Fruit fly (Drosophila melanogaster) S2 (cell line): ENCODE data around the gene Cht7.

Source experiments
- CG8478 ChIP-seq: fragments of >200 bp; optimal IDR thresholded peaks from 2 replicates; lab custom pipeline; 2018
- CTCF ChIP-seq, 2 experiments: fragments of >200 bp; optimal IDR thresholded peaks; 2 replicates each; lab custom pipeline; 2018

Cht7 gene

DNA sequence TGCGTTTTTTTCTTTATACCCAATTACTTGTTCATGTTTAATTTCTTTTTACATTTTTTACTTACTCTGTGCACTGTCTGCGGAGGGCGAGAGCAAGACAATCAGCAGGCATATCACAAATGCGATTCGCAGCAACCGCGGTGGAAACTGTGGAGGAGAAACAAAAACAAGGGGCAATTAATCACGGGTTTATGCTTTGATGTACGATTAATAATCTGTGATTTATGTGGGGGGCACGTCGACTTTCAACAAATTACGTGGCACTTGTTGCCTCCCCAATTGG, 9.2 kb downstream of the Cht7 start:
- TF ChIP-seq CG8478 (lab: Kevin White, UChicago) (no peak), CTCF (optimal IDR thresholded peaks at IDR 0.05; lab: Kevin White, UChicago) (no peak)

DNA sequence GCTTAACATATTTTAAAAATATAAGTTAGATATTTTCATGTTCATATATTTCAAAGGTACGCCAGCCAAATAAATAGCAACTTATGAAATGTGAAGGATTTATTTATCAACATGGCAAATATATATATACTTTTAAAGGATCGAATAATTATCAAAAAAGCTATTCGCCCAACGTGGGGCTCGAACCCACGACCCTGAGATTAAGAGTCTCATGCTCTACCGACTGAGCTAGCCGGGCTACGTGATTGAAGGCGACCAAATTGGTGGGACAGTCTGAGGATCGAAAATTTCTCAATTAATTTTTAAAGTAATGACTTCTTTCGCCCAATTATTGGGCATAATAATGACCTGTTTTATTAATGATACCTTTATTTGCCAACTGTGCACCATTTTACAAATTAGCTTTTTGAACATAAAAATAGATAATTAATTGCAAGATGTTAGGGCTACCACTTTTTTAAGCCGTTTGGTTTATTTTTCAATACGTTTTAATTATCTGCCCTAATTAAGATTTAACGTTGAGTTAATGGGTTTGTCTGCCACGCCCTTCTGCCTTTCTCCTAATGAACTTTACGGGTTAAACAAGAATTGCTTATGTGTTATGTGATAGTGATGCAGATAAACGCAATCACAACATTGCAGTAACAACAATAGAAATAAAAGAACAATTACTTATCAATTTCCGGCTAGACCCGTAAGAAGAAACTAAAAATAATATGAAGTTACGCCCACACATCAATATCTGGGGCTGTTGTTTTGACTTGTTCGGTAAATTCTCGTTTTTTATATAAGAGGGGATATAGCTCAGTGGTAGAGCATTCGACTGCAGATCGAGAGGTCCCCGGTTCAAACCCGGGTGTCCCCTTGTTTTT, 9.8 kb downstream of the Cht7 start:
- TF ChIP-seq CG8478 (lab: Kevin White, UChicago), result no peak
- TF ChIP-seq CTCF (optimal IDR thresholded peaks at IDR 0.05; lab: Kevin White, UChicago), result no peak

DNA sequence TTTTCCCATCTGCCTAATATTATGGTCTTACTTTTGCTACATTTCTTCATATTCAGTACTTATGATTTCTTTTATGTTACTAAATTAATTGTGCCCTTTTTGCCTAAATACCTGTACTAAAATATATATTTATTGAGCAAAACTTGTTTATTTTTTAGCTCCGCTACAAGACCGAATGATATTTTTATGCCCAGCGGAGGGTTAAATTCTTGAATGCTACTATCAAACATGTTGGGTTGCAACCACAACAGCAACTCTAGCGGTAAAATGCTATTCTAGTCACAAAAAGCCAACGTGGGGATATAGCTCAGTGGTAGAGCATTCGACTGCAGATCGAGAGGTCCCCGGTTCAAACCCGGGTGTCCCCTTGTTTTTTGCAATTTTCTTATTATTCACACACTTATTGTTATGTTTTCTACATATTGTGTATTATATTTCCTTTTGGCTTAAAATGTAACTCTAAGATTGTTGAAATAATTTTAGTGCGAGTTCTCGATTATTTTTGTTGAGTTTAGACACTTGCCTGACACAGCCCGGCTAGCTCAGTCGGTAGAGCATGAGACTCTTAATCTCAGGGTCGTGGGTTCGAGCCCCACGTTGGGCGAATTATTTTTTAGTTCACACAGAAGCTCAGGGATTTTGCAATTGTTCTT, 10.6 kb downstream of the Cht7 start:
- TF ChIP-seq CG8478 (lab: Kevin White, UChicago) (no peak), CTCF (optimal IDR thresholded peaks at IDR 0.05; lab: Kevin White, UChicago) (no peak)

DNA sequence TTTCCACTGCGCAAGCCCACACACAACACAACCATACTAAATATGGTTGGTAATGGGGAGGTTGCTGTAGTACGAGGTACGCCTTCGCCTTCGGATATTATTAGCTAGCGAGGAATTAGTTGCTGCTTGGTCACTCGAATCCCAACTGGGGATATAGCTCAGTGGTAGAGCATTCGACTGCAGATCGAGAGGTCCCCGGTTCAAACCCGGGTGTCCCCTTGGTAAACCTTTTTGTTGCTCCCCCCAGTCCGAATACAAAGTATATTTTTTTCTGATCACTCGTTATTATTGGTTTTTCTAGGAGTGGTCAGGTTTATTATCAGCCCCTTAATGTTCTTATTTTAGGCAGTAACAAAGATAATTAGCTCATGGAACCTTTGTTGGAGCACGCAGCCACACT, 11.2 kb downstream of the Cht7 start:
- no peak for TF ChIP-seq CG8478 (lab: Kevin White, UChicago)
- TF ChIP-seq CTCF (optimal IDR thresholded peaks at IDR 0.05; lab: Kevin White, UChicago), result no peak

DNA sequence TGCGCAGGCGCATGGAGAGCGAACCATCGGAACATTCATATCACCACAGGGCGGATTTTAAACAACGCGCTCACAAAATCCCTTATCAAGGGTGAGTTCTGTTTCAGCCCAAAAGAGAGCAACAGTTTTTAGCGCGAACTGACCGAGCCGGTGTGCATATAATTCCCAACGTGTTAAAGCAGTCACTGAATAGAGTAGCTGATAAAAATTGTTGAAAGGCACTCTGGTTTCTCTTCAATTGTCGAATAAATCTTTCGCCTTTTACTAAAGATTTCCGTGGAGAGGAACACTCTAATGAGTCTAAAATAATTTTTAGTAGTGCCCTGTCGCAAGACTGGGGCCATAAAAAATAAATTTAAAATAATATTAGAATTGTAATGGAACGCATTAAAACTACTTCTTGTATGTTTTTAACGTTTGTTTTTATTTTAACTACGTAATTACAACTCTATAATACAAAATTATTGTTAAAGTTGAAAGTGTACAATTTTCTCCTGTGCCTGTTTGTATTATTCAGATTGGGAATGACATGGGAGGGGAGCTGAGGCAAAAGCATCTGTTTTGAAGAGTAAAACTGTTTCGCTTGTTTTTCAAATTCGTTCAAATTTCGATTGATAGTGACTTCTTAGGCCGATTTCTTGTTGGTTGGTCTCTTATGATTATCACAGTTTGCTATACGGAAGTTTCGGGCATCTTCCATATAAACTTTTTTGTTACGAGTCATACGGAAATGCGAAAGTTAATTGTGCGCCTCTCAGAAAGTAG, 16.0 kb downstream of the Cht7 start:
- TF ChIP-seq CTCF (optimal IDR thresholded peaks at IDR 0.05; lab: Kevin White, UChicago) (no peak), CG8478 (lab: Kevin White, UChicago) (no peak)

DNA sequence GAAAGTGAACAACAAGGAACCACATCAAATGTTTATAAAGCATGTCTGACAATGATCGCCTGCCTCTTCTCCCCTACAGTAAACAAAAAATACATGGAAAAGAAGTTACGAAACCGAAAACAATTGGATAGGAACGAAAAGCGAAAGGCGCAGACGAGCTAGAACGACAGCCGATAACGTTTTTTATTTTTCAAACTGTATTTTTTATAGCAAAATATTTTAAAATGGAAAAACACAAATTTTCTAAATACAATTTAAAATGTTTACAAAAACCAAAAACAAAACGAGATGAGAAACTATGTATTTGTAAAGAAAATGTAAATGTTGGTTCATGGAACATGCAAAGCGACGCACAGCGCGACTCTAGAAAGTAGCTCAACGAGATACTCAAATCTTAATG, 17.7 kb downstream of the Cht7 start:
- TF ChIP-seq CTCF (optimal IDR thresholded peaks at IDR 0.05; lab: Kevin White, UChicago) (no peak), CG8478 (lab: Kevin White, UChicago) (no peak)

DNA sequence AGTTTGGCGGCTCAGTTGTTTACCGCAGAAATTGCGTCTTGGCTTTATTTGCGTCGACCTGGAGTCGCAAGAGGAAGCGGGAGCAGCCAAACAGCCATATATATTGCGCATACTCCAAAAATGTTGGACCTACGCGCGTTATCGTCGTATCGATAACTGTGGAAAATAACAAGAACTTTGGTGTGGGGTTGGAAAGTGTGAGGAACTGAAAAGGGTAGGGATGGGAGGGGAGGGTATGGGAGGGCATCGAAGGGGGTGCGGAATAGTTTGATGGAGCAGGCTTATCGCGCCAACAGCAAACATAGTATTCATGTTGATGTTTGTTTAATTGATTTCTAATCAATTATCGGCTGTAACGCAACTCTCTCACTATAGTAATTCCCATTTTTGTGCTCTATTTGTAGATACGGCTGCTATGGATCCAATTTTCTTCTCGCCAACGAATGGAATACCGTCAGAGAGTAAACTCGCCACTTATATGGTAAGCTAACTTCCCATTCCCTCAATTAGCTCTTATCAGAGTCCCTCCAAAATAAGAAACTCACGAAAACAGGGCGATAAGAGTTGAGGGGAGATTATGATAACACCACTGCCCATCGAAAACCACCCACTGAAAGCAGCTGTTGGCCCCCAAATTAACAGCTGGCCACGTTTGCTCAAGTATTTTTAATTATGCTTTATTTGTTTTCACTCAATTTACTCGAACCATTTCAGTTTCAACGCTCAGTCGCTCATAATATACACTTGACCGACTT, 23.3 kb downstream of the Cht7 start:
- TF ChIP-seq CG8478 (lab: Kevin White, UChicago) (no peak), CTCF (optimal IDR thresholded peaks at IDR 0.05; lab: Kevin White, UChicago) (no peak)

DNA sequence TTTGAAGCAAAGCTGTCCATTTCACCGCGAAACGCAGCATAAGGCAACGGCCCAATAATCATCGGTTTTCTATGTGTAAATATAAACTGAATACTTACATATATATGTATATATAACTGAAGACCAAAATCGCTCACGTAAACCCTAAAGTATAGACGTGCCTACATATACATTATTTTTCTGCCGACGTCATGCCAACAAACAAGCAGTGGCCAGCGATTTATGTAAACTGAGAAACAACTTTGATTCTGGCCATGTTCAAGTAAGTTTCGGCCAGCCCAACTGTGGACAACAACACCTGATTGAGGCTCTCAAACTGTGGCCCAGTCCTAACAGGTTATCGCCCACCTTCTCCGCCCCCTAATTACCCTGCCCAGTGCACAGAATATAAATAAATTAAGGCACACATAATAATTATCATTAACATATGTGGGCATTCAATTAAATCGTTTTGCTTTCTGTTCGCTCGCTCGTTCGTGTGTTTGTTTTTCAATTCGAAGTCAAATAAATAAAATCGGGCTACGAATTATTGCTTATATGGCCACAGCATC, 24.7 kb downstream of the Cht7 start:
- no peak for TF ChIP-seq CTCF (optimal IDR thresholded peaks at IDR 0.05; lab: Kevin White, UChicago)
- no peak for TF ChIP-seq CG8478 (lab: Kevin White, UChicago)

DNA sequence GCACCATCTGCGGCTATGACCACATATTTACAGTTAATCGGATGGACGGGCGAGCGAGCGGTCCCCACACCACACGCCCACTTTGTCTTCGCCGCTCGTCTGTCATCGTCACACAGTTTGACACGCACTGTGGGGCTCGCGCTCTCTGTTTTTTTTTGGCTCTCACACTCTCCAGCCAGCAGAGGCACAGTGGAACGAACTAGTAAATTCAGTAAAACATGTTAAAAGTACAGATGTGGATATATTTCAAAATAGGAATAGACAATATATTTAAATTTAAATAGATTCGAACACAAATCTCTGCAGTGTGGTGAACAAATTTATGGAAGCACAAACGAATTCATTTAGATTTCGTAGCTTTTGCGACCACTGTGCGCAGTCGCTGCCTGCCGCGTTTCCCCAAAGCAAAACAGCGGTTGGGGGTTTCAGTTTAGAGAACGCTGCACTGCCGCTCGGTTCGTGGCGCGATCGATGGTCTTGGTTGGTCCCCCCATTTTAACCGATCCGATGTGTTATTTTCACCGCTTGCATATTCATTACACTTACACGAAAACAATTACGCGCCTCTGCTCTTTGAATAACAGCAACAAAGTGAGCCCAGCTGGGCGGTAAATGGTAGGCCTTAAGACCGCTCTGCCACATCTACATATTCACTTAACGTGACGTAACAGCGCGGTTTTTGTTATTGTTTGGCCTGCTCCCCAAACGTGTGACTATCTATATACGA, 25.4 kb downstream of the Cht7 start:
- TF ChIP-seq CTCF (optimal IDR thresholded peaks at IDR 0.05; lab: Kevin White, UChicago) (no peak), CG8478 (lab: Kevin White, UChicago) (no peak)

DNA sequence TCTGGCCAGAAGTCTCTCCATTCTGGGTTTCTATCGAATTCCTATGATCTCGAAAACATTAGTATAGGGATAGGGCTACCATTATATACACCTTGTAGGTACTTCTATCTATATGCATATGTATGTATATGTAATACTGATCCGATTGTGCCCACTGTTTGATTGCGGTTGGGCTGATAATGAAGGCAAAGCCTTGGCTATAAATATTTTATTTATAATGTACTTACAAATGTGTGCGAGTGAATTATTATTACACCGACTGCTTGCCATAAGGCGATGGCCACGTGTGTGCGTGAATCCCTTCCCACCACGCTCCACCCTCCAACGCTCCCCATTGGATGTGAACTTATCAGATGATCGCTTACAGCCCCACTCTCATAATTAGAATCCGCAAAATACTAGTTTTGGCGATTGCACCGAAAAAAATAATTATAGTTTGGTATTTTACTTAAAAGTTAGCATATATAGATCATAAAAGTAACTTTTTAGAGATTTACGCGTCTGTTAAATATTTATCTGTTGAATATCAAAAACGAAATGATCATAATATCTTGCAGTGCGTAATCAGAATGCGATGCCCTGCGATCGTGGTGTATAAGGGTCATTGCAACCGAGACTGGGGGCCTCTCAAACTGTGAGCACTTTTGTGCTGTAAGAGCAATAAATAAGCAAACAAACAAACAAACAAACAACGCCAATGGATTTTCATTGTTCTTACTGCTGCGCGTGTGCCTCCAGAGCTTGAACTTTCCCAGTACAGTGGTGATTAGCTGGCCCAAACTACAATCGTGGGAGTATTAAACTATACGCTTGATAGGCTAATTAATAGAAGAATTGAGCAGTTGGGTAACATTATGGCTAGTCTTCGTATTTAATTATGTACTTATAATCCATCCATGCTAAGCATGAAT, 26.4 kb downstream of the Cht7 start:
- TF ChIP-seq CG8478 (lab: Kevin White, UChicago) (no peak), CTCF (optimal IDR thresholded peaks at IDR 0.05; lab: Kevin White, UChicago) (no peak)

DNA sequence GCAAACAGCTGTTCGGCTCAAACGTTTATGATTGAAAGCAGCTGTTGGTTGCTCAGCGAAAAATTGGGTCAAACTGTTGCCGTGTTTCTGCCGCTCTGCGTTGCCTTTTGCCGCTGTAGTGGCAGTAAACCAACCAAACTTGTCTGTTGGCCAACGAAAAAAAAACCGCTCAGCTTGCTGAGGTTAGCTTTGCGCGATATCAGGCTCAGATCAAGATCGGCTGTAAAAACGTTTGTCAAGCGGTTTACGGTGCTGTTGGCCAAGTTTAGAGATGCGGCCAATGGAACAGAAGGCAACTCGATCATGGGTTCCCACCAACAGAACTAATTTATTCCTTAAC, 27.6 kb downstream of the Cht7 start:
- no peak for TF ChIP-seq CTCF (optimal IDR thresholded peaks at IDR 0.05; lab: Kevin White, UChicago)
- no peak for TF ChIP-seq CG8478 (lab: Kevin White, UChicago)

DNA sequence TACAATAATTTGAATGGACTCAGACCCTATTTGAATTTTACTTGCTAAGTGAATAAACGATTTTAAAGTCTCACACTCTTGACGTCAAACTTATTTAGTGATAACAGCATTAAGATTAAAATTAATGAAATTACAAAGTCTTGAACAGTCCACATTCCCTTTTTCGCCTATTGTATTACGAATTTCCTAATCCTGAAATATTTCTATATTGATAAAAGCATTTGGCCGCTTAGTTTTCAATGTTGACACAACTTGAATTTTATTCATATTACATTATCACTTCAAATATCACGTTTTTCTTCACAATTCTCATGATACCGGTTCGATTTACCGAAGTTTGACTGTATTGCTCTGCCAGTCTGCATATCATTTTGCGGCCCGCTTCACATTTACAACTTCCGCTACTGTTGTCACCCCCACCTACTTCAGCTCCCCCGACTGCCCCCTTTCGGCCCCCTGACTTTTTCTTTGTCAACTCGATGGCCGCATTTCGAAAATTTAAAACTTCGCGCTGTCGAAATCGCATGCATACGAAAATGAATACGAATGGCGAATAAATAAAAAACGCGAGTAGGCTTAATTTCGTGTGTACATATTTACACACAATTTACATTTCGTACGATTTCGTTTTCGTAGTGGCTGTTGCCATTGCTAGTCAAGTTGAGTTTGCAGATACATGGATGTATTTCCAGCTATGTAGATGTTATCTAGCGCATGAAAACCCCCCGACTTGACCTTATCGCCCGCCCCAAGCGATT, 28.2 kb downstream of the Cht7 start:
- TF ChIP-seq CG8478 (lab: Kevin White, UChicago) (no peak), CTCF (optimal IDR thresholded peaks at IDR 0.05; lab: Kevin White, UChicago) (no peak)
